Worm (Caenorhabditis elegans) whole organism, L3 larva: Measurements from ENCODE around the gene nlt-1.

ENCODE experiments used
- R02D3.7 ChIP-seq: fragments of 150-350 bp; optimal IDR thresholded peaks from 2 replicates; lab custom pipeline; 2014; ENCODE audit warnings: missing biosample characterization, missing genetic modification characterization
- ama-1 ChIP-seq: fragments of 150-350 bp; optimal IDR thresholded peaks from 2 replicates; lab custom pipeline; 2018
- ceh-28 ChIP-seq: fragments of 150-350 bp; optimal IDR thresholded peaks from 2 replicates; lab custom pipeline; 2014; ENCODE audit warnings: missing biosample characterization, missing genetic modification reagents, missing genetic modification characterization
- lin-15B ChIP-seq: fragments of 150-350 bp; optimal IDR thresholded peaks from 2 replicates; lab custom pipeline; 2014; ENCODE audit warnings: missing biosample characterization, missing genetic modification characterization
- nhr-77 ChIP-seq: fragments of 150-350 bp; optimal IDR thresholded peaks from 2 replicates; lab custom pipeline; 2014; ENCODE audit warnings: missing biosample characterization, missing genetic modification characterization
- pha-4 ChIP-seq: fragments of 150-350 bp; optimal IDR thresholded peaks from 2 replicates; lab custom pipeline; 2014; ENCODE audit warnings: missing biosample characterization, missing genetic modification reagents, missing genetic modification characterization
- zag-1 ChIP-seq: fragments of 150-350 bp; optimal IDR thresholded peaks from 2 replicates; lab custom pipeline; 2014; ENCODE audit warnings: missing biosample characterization, missing genetic modification characterization

- no peak for TF ChIP-seq pha-4 (tag; lab: Kevin White, UChicago)
- TF ChIP-seq ama-1 (lab: Kevin White, UChicago), result no peak
- TF ChIP-seq ceh-28 (tag; lab: Kevin White, UChicago), result no peak
- TF ChIP-seq nhr-77 (tag; lab: Kevin White, UChicago), result no peak
- TF ChIP-seq R02D3.7, result no peak
- TF ChIP-seq zag-1 (tag; lab: Kevin White, UChicago), result no peak
- TF ChIP-seq lin-15B (tag; lab: Kevin White, UChicago), result no peak
Observed at ce11 chrII:10012490-10012889, 11.5 kb upstream of the nlt-1 start.
